Worm (Caenorhabditis elegans) whole organism, L1 larva: Measurements from ENCODE around the gene lin-48.
A peak's percentile ranks its signal among the peaks of the same experiment; 100 is the strongest.

Experiments used
- C34B4.2 ChIP-seq: sonication (generic microtip); optimal IDR thresholded peaks from 2 replicates; lab custom pipeline; 2017; ENCODE audit warnings: mild to moderate bottlenecking, missing genetic modification characterization, missing compliant biosample characterization
- Y116A8C.19 ChIP-seq: sonication (generic microtip); optimal IDR thresholded peaks from 2 replicates; lab custom pipeline; 2016; ENCODE audit warnings: missing compliant biosample characterization, missing genetic modification characterization, borderline replicate concordance
- aha-1 ChIP-seq: fragments of 150-350 bp; optimal IDR thresholded peaks from 2 replicates; lab custom pipeline; 2014; ENCODE audit warnings: missing biosample characterization, missing genetic modification characterization
- aly-2 ChIP-seq: fragments of 150-350 bp; optimal IDR thresholded peaks from 2 replicates; lab custom pipeline; 2014; ENCODE audit warnings: missing biosample characterization, missing genetic modification characterization
- ama-1 ChIP-seq: fragments of 150-350 bp; optimal IDR thresholded peaks from 2 replicates; lab custom pipeline; 2014
- blmp-1 ChIP-seq: fragments of 150-350 bp; optimal IDR thresholded peaks from 2 replicates; lab custom pipeline; 2014; ENCODE audit warnings: missing biosample characterization, missing genetic modification characterization
- ceh-63 ChIP-seq: fragments of 200-800 bp; sonication (Bioruptor generic); optimal IDR thresholded peaks from 2 replicates; lab custom pipeline; 2018; ENCODE audit warnings: mild to moderate bottlenecking, missing genetic modification characterization, missing compliant biosample characterization
- ceh-8 ChIP-seq: fragments of 200-800 bp; sonication (Bioruptor generic); optimal IDR thresholded peaks from 2 replicates; lab custom pipeline; 2018; ENCODE audit warnings: mild to moderate bottlenecking, missing genetic modification characterization, moderate library complexity, missing compliant biosample characterization
- ceh-88 ChIP-seq: fragments of 200-800 bp; sonication (Bioruptor generic); IDR thresholded peaks from 2 replicates; pipeline ENCODE4 v1.3.6; 2022; ENCODE audit warnings: missing genetic modification characterization, missing compliant biosample characterization
- ceh-90 ChIP-seq: sonication (generic microtip); optimal IDR thresholded peaks from 2 replicates; lab custom pipeline; 2016; ENCODE audit warnings: missing genetic modification characterization, missing compliant biosample characterization
- ces-1 ChIP-seq: fragments of 150-350 bp; optimal IDR thresholded peaks from 2 replicates; lab custom pipeline; 2014; ENCODE audit warnings: missing biosample characterization, missing genetic modification reagents, missing genetic modification characterization
- dpl-1 ChIP-seq, 3 experiments: fragments of 150-350 bp in 2 of 3; sonication (generic microtip) in 1 of 3; optimal IDR thresholded peaks; 2 replicates each; lab custom pipeline; 2014 to 2017; ENCODE audit warnings: missing biosample characterization in 3 of 3, missing genetic modification characterization in 3 of 3, missing genetic modification reagents in 3 of 3
- dsc-1 ChIP-seq: sonication (generic microtip); optimal IDR thresholded peaks from 2 replicates; lab custom pipeline; 2016; ENCODE audit warnings: mild to moderate bottlenecking, missing genetic modification characterization, missing compliant biosample characterization
- efl-1 ChIP-seq, 4 experiments: fragments of 150-350 bp; optimal IDR thresholded peaks in 3 of 4; peaks in 1 of 4; 1 replicate in 1 of 4; 2 replicates in 3 of 4; lab custom pipeline; 2014; ENCODE audit warnings: missing biosample characterization in 2 of 4, missing genetic modification characterization in 2 of 4, missing genetic modification reagents in 2 of 4
- egl-13 ChIP-seq: sonication (generic microtip); optimal IDR thresholded peaks from 2 replicates; lab custom pipeline; 2016; ENCODE audit warnings: missing genotype, missing genetic modification reagents, missing genetic modification characterization, missing compliant biosample characterization
- egl-27 ChIP-seq, 2 experiments: fragments of 150-350 bp in 1 of 2; sonication (generic microtip); optimal IDR thresholded peaks; 3 replicates each; lab custom pipeline; 2017 to 2018; ENCODE audit warnings: missing biosample characterization in 2 of 2, missing genetic modification characterization in 2 of 2, missing genetic modification reagents in 2 of 2
- elt-2 ChIP-seq: sonication (generic microtip); optimal IDR thresholded peaks from 2 replicates; lab custom pipeline; 2016; ENCODE audit warnings: missing genetic modification characterization, mild to moderate bottlenecking, inconsistent platforms, missing compliant biosample characterization, missing genetic modification reagents
- ets-5 ChIP-seq: fragments of 200-800 bp; sonication (Bioruptor generic); IDR thresholded peaks from 2 replicates; pipeline ENCODE4 v1.3.6; 2022; ENCODE audit warnings: missing genetic modification characterization, missing compliant biosample characterization
- fkh-8 ChIP-seq: sonication (generic microtip); optimal IDR thresholded peaks from 2 replicates; lab custom pipeline; 2016; ENCODE audit warnings: mild to moderate bottlenecking, missing genetic modification characterization, missing compliant biosample characterization
- grh-1 ChIP-seq: fragments of 200-800 bp; sonication (Bioruptor generic); IDR thresholded peaks from 2 replicates; pipeline ENCODE4 v1.3.6; 2022; ENCODE audit warnings: missing genetic modification reagents, missing genetic modification characterization, missing compliant biosample characterization
- hlh-17 ChIP-seq: fragments of 200-800 bp; sonication (Bioruptor generic); optimal IDR thresholded peaks from 2 replicates; lab custom pipeline; 2018; ENCODE audit warnings: missing genetic modification characterization, mild to moderate bottlenecking, missing compliant biosample characterization, moderate library complexity, borderline replicate concordance
- irx-1 ChIP-seq: sonication (generic microtip); optimal IDR thresholded peaks from 2 replicates; lab custom pipeline; 2016; ENCODE audit warnings: missing genetic modification characterization, missing compliant biosample characterization
- isw-1 ChIP-seq: fragments of 200-800 bp; sonication (Bioruptor generic); IDR thresholded peaks from 2 replicates; pipeline ENCODE4 v1.3.6; 2022; ENCODE audit warnings: missing genetic modification characterization, missing compliant biosample characterization
- jun-1 ChIP-seq: fragments of 150-350 bp; optimal IDR thresholded peaks from 2 replicates; lab custom pipeline; 2014; ENCODE audit warnings: missing biosample characterization, missing genetic modification reagents, missing genetic modification characterization
- lin-13 ChIP-seq: fragments of 150-350 bp; optimal IDR thresholded peaks from 2 replicates; lab custom pipeline; 2014; ENCODE audit warnings: missing biosample characterization, missing genetic modification reagents, missing genetic modification characterization
- lin-14 ChIP-seq: fragments of 200-800 bp; sonication (Bioruptor generic); optimal IDR thresholded peaks from 2 replicates; lab custom pipeline; 2018; ENCODE audit warnings: mild to moderate bottlenecking, missing genetic modification characterization, moderate library complexity, missing compliant biosample characterization
- lin-15B ChIP-seq: fragments of 150-350 bp; sonication (generic microtip); optimal IDR thresholded peaks from 3 replicates; lab custom pipeline; 2014; ENCODE audit warnings: missing biosample characterization, missing genetic modification characterization
- lin-39 ChIP-seq: fragments of 150-350 bp; optimal IDR thresholded peaks from 2 replicates; lab custom pipeline; 2014; ENCODE audit warnings: missing biosample characterization, missing genetic modification reagents, missing genetic modification characterization
- lsy-2 ChIP-seq, 2 experiments: fragments of 150-350 bp; optimal IDR thresholded peaks; 2 replicates each; lab custom pipeline; 2014; ENCODE audit warnings: missing biosample characterization in 2 of 2, missing genetic modification characterization in 2 of 2
- mab-9 ChIP-seq: fragments of 200-800 bp; sonication (Bioruptor generic); IDR thresholded peaks from 2 replicates; pipeline ENCODE4 v1.3.6; 2022; ENCODE audit warnings: missing genetic modification reagents, missing genetic modification characterization, missing compliant biosample characterization
- mef-2 ChIP-seq: fragments of 150-350 bp; optimal IDR thresholded peaks from 2 replicates; lab custom pipeline; 2014; ENCODE audit warnings: missing biosample characterization, missing genetic modification characterization
- nhr-11 ChIP-seq: fragments of 150-350 bp; optimal IDR thresholded peaks from 2 replicates; lab custom pipeline; 2014; ENCODE audit warnings: missing biosample characterization, missing genetic modification characterization
- nhr-12 ChIP-seq: sonication (generic microtip); optimal IDR thresholded peaks from 2 replicates; lab custom pipeline; 2017; ENCODE audit warnings: missing biosample characterization, missing genetic modification characterization
- nhr-237 ChIP-seq: fragments of 150-350 bp; optimal IDR thresholded peaks from 2 replicates; lab custom pipeline; 2014; ENCODE audit warnings: missing biosample characterization, missing genetic modification characterization
- nhr-71 ChIP-seq: sonication (generic microtip); optimal IDR thresholded peaks from 2 replicates; lab custom pipeline; 2016; ENCODE audit warnings: mild to moderate bottlenecking, missing genetic modification characterization, moderate library complexity, missing compliant biosample characterization
- nhr-84 ChIP-seq: sonication (generic microtip); optimal IDR thresholded peaks from 2 replicates; lab custom pipeline; 2017; ENCODE audit warnings: missing biosample characterization, missing genetic modification characterization
- nhr-90 ChIP-seq: sonication (generic microtip); optimal IDR thresholded peaks from 2 replicates; lab custom pipeline; 2016; ENCODE audit warnings: mild to moderate bottlenecking, missing genetic modification characterization, missing compliant biosample characterization; ENCODE audit not compliant: poor library complexity
- pag-3 ChIP-seq: sonication (generic microtip); optimal IDR thresholded peaks from 2 replicates; lab custom pipeline; 2017; ENCODE audit warnings: missing genetic modification characterization, mild to moderate bottlenecking, missing compliant biosample characterization, antibody characterized with exemption, borderline replicate concordance; ENCODE audit not compliant: insufficient read depth
- pax-3 ChIP-seq: fragments of 200-800 bp; sonication (Bioruptor generic); optimal IDR thresholded peaks from 2 replicates; lab custom pipeline; 2018; ENCODE audit warnings: mild to moderate bottlenecking, missing genetic modification characterization, moderate library complexity, missing compliant biosample characterization
- pqm-1 ChIP-seq: sonication (generic microtip); optimal IDR thresholded peaks from 3 replicates; lab custom pipeline; 2017; ENCODE audit warnings: missing biosample characterization, missing genetic modification characterization
- rnt-1 ChIP-seq: sonication (generic microtip); optimal IDR thresholded peaks from 2 replicates; lab custom pipeline; 2016; ENCODE audit warnings: mild to moderate bottlenecking, missing genetic modification characterization, moderate library complexity, missing compliant biosample characterization
- skn-1 ChIP-seq: fragments of 150-350 bp; optimal IDR thresholded peaks from 2 replicates; lab custom pipeline; 2014; ENCODE audit warnings: missing biosample characterization, missing genetic modification characterization
- snpc-4 ChIP-seq: fragments of 150-350 bp; optimal IDR thresholded peaks from 2 replicates; lab custom pipeline; 2014; ENCODE audit warnings: missing biosample characterization, missing genetic modification characterization
- sptf-1 ChIP-seq: fragments of 150-350 bp; optimal IDR thresholded peaks from 2 replicates; lab custom pipeline; 2014; ENCODE audit warnings: missing biosample characterization, missing genetic modification characterization
- sup-37 ChIP-seq: fragments of 200-800 bp; sonication (Bioruptor generic); optimal IDR thresholded peaks from 2 replicates; lab custom pipeline; 2018; ENCODE audit warnings: mild to moderate bottlenecking, missing genetic modification characterization, missing compliant biosample characterization
- swsn-7 ChIP-seq: sonication (generic microtip); optimal IDR thresholded peaks from 2 replicates; lab custom pipeline; 2016; ENCODE audit warnings: missing genetic modification characterization, missing compliant biosample characterization
- tlp-1 ChIP-seq: fragments of 150-350 bp; optimal IDR thresholded peaks from 2 replicates; lab custom pipeline; 2014; ENCODE audit warnings: missing biosample characterization, missing genetic modification characterization
- unc-30 ChIP-seq: sonication (generic microtip); optimal IDR thresholded peaks from 2 replicates; lab custom pipeline; 2017; ENCODE audit warnings: missing biosample characterization, missing genetic modification characterization
- unc-62 ChIP-seq: fragments of 150-350 bp; optimal IDR thresholded peaks from 2 replicates; lab custom pipeline; 2014; ENCODE audit warnings: missing biosample characterization, missing genetic modification reagents, missing genetic modification characterization
- unc-86 ChIP-seq: sonication (generic microtip); optimal IDR thresholded peaks from 2 replicates; lab custom pipeline; 2016; ENCODE audit warnings: missing genetic modification characterization, missing compliant biosample characterization
- vab-15 ChIP-seq: sonication (generic microtip); optimal IDR thresholded peaks from 2 replicates; lab custom pipeline; 2017; ENCODE audit warnings: missing genotype, mild to moderate bottlenecking, missing genetic modification characterization, missing compliant biosample characterization
- xbp-1 ChIP-seq: sonication (generic microtip); optimal IDR thresholded peaks from 2 replicates; lab custom pipeline; 2016; ENCODE audit warnings: missing genetic modification characterization, missing compliant biosample characterization
- ztf-11 ChIP-seq, 2 experiments: sonication (generic microtip); optimal IDR thresholded peaks; 2 replicates each; lab custom pipeline; 2016 to 2017; ENCODE audit warnings: missing genetic modification characterization in 2 of 2, missing biosample characterization in 1 of 2, missing compliant biosample characterization in 1 of 2
- ztf-4 ChIP-seq: fragments of 150-350 bp; optimal IDR thresholded peaks from 2 replicates; lab custom pipeline; 2014; ENCODE audit warnings: missing biosample characterization, missing genetic modification characterization

The lin-48 gene

ce11 chrIII:3704967-3705366, 40.3 kb upstream of the lin-48 start, which contains the start of gene wdr-5.1:
TSS of gene wdr-5.1 (plus strand) at chrIII:3705285.
- TF ChIP-seq unc-62 (GFP tag; lab: Kevin White, UChicago) (no peak), lin-14 (no peak), tlp-1 (tag; lab: Kevin White, UChicago) (no peak), ceh-90 (tag; lab: Kevin White, UChicago) (no peak), sup-37 (GFP tag; lab: Kevin White, UChicago) (no peak), pqm-1 (no peak), skn-1 (no peak), nhr-237 (tag; lab: Kevin White, UChicago) (no peak), lin-13 (GFP tag; lab: Kevin White, UChicago) (no peak), snpc-4 (tag; lab: Kevin White, UChicago) (no peak), nhr-90 (tag; lab: Kevin White, UChicago) (no peak), nhr-12 (tag; lab: Kevin White, UChicago) (no peak), lin-15B (tag; lab: Kevin White, UChicago) (no peak), fkh-8 (no peak), ztf-4 (tag; lab: Kevin White, UChicago) (no peak), ama-1 (lab: Kevin White, UChicago) (no peak), nhr-11 (tag; lab: Kevin White, UChicago) (no peak), jun-1 (no peak), Y116A8C.19 (tag; lab: Kevin White, UChicago) (no peak), egl-27 (tag; optimal IDR thresholded peaks at IDR 0.05; lab: Kevin White, UChicago) (no peak), ztf-11 (tag; optimal IDR thresholded peaks at IDR 0.05; lab: Kevin White, UChicago) (no peak), ceh-88 (no peak), unc-86 (no peak), rnt-1 (tag; lab: Kevin White, UChicago) (no peak), lin-39 (tag; lab: Kevin White, UChicago) (no peak), mef-2 (tag; lab: Kevin White, UChicago) (no peak), aha-1 (tag; lab: Kevin White, UChicago) (no peak), irx-1 (tag; lab: Kevin White, UChicago) (no peak), swsn-7 (tag; lab: Kevin White, UChicago) (no peak), isw-1 (no peak), pag-3 (tag; lab: Kevin White, UChicago) (no peak), pax-3 (tag; lab: Kevin White, UChicago) (no peak), ceh-8 (GFP tag; lab: Kevin White, UChicago) (no peak), egl-13 (tag; lab: Kevin White, UChicago) (no peak), grh-1 (GFP tag; lab: Robert Waterston, UW) (no peak), unc-30 (tag; lab: Kevin White, UChicago) (no peak), mab-9 (GFP tag; lab: Robert Waterston, UW) (no peak), vab-15 (tag; lab: Kevin White, UChicago) (no peak), sptf-1 (tag; lab: Kevin White, UChicago) (no peak), elt-2 (no peak), efl-1 (optimal IDR thresholded peaks at IDR 0.05; lab: Kevin White, UChicago) (peak; percentile 34 to 53), efl-1 (GFP tag; optimal IDR thresholded peaks at IDR 0.05 in 1 of 2; lab: Kevin White, UChicago) (peak in 1 of 2 experiments; percentile 48), lsy-2 (tag; optimal IDR thresholded peaks at IDR 0.05; lab: Kevin White, UChicago) (peak; percentile 31 to 62), aly-2 (no peak), blmp-1 (no peak), dpl-1 (GFP tag; optimal IDR thresholded peaks at IDR 0.05; lab: Kevin White, UChicago) (peak in 2 of 3 experiments; percentile 37 to 60), nhr-71 (tag; lab: Kevin White, UChicago) (peak; percentile 54), ceh-63 (no peak), ces-1 (GFP tag; lab: Kevin White, UChicago) (no peak), ets-5 (no peak), hlh-17 (GFP tag; lab: Kevin White, UChicago) (no peak), xbp-1 (tag; lab: Kevin White, UChicago) (peak; percentile 48), dsc-1 (tag; lab: Kevin White, UChicago) (no peak), nhr-84 (no peak), C34B4.2 (tag; lab: Kevin White, UChicago) (no peak)
